Worm (Caenorhabditis elegans) whole organism, L4 larva: ENCODE results near the gene fbxb-49.
A peak's percentile ranks its signal among the peaks of the same experiment; 100 is the strongest.

Experiments
- R02D3.7 ChIP-seq: fragments of 150-350 bp; sonication (generic microtip); optimal IDR thresholded peaks from 3 replicates; lab custom pipeline; 2014; ENCODE audit warnings: missing biosample characterization, missing genetic modification characterization
- ceh-82 ChIP-seq: sonication (generic microtip); optimal IDR thresholded peaks from 2 replicates; lab custom pipeline; 2017; ENCODE audit warnings: missing biosample characterization, missing genetic modification characterization
- dmd-6 ChIP-seq: fragments of 200-800 bp; sonication (Bioruptor generic); IDR thresholded peaks from 2 replicates; pipeline ENCODE4 v1.3.6; 2022; ENCODE audit warnings: missing genetic modification reagents, missing genetic modification characterization, missing compliant biosample characterization
- lin-13 ChIP-seq: fragments of 150-350 bp; optimal IDR thresholded peaks from 2 replicates; lab custom pipeline; 2014; ENCODE audit warnings: missing biosample characterization, missing genetic modification reagents, missing genetic modification characterization
- nhr-42 ChIP-seq: fragments of 200-800 bp; sonication (Bioruptor generic); IDR thresholded peaks from 2 replicates; pipeline ENCODE4 v1.3.6; 2022; ENCODE audit warnings: missing genetic modification characterization, missing compliant biosample characterization
- php-3 ChIP-seq: fragments of 200-800 bp; sonication (Bioruptor generic); IDR thresholded peaks from 2 replicates; pipeline ENCODE4 v1.3.6; 2022; ENCODE audit warnings: missing genetic modification reagents, missing genetic modification characterization, missing compliant biosample characterization
- snpc-4 ChIP-seq: fragments of 150-350 bp; optimal IDR thresholded peaks from 2 replicates; lab custom pipeline; 2014; ENCODE audit warnings: missing biosample characterization, missing genetic modification characterization
- zfp-2 ChIP-seq: sonication (generic microtip); optimal IDR thresholded peaks from 2 replicates; lab custom pipeline; 2016; ENCODE audit warnings: mild to moderate bottlenecking, missing genetic modification characterization, missing compliant biosample characterization

DNA sequence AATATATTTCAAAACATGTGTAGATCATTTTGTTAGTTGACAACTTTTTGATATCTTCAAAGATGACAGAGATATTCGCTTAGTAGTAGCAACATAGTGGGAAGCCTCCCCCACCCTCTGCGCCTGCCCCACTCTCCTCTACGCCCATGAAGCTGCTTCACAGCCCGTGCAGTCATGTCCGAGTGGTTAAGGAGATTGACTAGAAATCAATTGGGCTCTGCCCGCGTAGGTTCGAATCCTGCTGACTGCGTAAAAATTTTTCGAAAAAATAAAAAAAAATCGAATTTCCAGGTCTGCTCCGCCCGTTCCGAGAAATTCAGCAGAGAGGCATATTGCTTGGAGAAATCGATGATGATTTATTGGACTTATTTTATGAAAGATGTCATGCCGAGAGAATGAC is 48.4 kb upstream of the fbxb-49 start:
- TF ChIP-seq ceh-82 (tag; lab: Kevin White, UChicago) = no peak
- no peak for TF ChIP-seq R02D3.7 (tag; lab: Kevin White, UChicago)
- TF ChIP-seq dmd-6 (GFP tag; lab: Robert Waterston, UW) = peak; percentile 43
- no peak for TF ChIP-seq php-3 (GFP tag; lab: Robert Waterston, UW)
- TF ChIP-seq lin-13 = peak; percentile 54
- no peak for TF ChIP-seq nhr-42 (GFP tag; lab: Robert Waterston, UW)
- TF ChIP-seq snpc-4 (tag; lab: Kevin White, UChicago) = no peak
- TF ChIP-seq zfp-2 = no peak
